Worm (Caenorhabditis elegans) whole organism, L4/young adult: ENCODE data around the gene F41E6.1.

ENCODE experiments used
- W03F9.2 ChIP-seq: fragments of 150-350 bp; optimal IDR thresholded peaks from 2 replicates; lab custom pipeline; 2014; ENCODE audit warnings: missing biosample characterization, missing genetic modification characterization
- dao-5 ChIP-seq: sonication (generic microtip); optimal IDR thresholded peaks from 2 replicates; lab custom pipeline; 2016; ENCODE audit warnings: missing genotype, missing genetic modification characterization, moderate library complexity, missing compliant biosample characterization

DNA sequence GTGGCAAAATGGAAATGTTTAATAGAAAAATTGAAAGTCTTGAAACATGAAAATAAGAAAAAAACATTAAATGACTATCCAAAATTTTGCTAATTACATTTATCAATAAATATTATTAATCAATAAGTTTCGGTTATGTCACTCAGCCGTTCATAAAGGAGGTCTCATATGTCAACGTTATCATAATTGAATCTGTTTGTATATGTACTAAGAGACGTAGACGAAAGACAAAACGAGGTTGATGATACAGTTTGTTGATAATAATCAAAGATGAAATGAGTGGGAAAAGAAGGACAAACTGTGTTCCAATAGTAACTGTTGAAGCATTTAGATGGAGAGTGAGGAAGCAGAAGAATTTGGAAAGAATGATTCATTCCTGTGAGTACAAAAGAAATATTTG is 35.5 kb upstream of the F41E6.1 start:
- TF ChIP-seq dao-5 (tag; lab: Kevin White, UChicago) (no peak), W03F9.2 (tag; lab: Kevin White, UChicago) (no peak)
